Worm (Caenorhabditis elegans) whole organism, L4 larva: Measurements from ENCODE around the gene T22E5.6.

ENCODE experiments used
- F10B5.3 ChIP-seq: sonication (generic microtip); optimal IDR thresholded peaks from 2 replicates; lab custom pipeline; 2016; ENCODE audit warnings: mild to moderate bottlenecking, missing genetic modification characterization, missing compliant biosample characterization
- F26F4.8 ChIP-seq: fragments of 200-800 bp; sonication (Bioruptor generic); conservative IDR thresholded peaks from 2 replicates; pipeline ENCODE4 v1.3.6; 2022; ENCODE audit warnings: missing genetic modification characterization, missing compliant biosample characterization
- F49E8.2 ChIP-seq: sonication (generic microtip); optimal IDR thresholded peaks from 2 replicates; lab custom pipeline; 2016; ENCODE audit warnings: missing compliant biosample characterization, mild to moderate bottlenecking, missing genetic modification characterization, borderline replicate concordance
- aha-1 ChIP-seq: fragments of 150-350 bp; peaks from one replicate; lab custom pipeline; 2014; ENCODE audit warnings: missing biosample characterization, missing genetic modification characterization
- aly-2 ChIP-seq: sonication (generic microtip); optimal IDR thresholded peaks from 2 replicates; lab custom pipeline; 2018; ENCODE audit warnings: missing biosample characterization, missing genetic modification characterization
- ama-1 ChIP-seq: fragments of 150-350 bp; optimal IDR thresholded peaks from 2 replicates; lab custom pipeline; 2014; ENCODE audit warnings: inconsistent platforms, mixed read lengths
- arid-1 ChIP-seq: fragments of 200-800 bp; sonication (Bioruptor generic); conservative IDR thresholded peaks from 2 replicates; pipeline ENCODE4 v1.3.6; 2022; ENCODE audit warnings: missing genetic modification reagents, missing genetic modification characterization, missing compliant biosample characterization
- ceh-32 ChIP-seq: sonication (generic microtip); optimal IDR thresholded peaks from 2 replicates; lab custom pipeline; 2016; ENCODE audit warnings: mild to moderate bottlenecking, missing genetic modification characterization, missing compliant biosample characterization; ENCODE audit not compliant: poor library complexity
- cey-2 ChIP-seq: sonication (generic microtip); optimal IDR thresholded peaks from 3 replicates; lab custom pipeline; 2017; ENCODE audit warnings: missing genetic modification characterization, mild to moderate bottlenecking, missing compliant biosample characterization, antibody characterized with exemption, borderline replicate concordance; ENCODE audit not compliant: insufficient read depth
- ctbp-1 ChIP-seq: fragments of 200-800 bp; sonication (Bioruptor generic); IDR thresholded peaks from 2 replicates; pipeline ENCODE4 v1.3.6; 2022; ENCODE audit warnings: missing genetic modification reagents, missing genetic modification characterization, missing compliant biosample characterization
- daf-12 ChIP-seq: fragments of 150-350 bp; optimal IDR thresholded peaks from 2 replicates; lab custom pipeline; 2014; ENCODE audit warnings: missing biosample characterization, missing genetic modification reagents, missing genetic modification characterization
- daf-19 ChIP-seq: fragments of 200-800 bp; sonication (Bioruptor generic); conservative IDR thresholded peaks from 2 replicates; pipeline ENCODE4 v1.3.6; 2022; ENCODE audit warnings: missing genetic modification characterization, missing compliant biosample characterization
- dmd-6 ChIP-seq: fragments of 200-800 bp; sonication (Bioruptor generic); IDR thresholded peaks from 2 replicates; pipeline ENCODE4 v1.3.6; 2022; ENCODE audit warnings: missing genetic modification reagents, missing genetic modification characterization, missing compliant biosample characterization
- dmd-9 ChIP-seq: fragments of 200-800 bp; sonication (Bioruptor generic); IDR thresholded peaks from 2 replicates; pipeline ENCODE4 v1.3.6; 2022; ENCODE audit warnings: missing genetic modification reagents, missing genetic modification characterization, missing compliant biosample characterization
- dpl-1 ChIP-seq: fragments of 150-350 bp; optimal IDR thresholded peaks from 2 replicates; lab custom pipeline; 2014; ENCODE audit warnings: missing biosample characterization, missing genetic modification reagents, missing genetic modification characterization
- egl-27 ChIP-seq: sonication (generic microtip); optimal IDR thresholded peaks from 3 replicates; lab custom pipeline; 2017; ENCODE audit warnings: missing biosample characterization, missing genetic modification reagents, missing genetic modification characterization
- fkh-10 ChIP-seq: fragments of 150-350 bp; optimal IDR thresholded peaks from 2 replicates; lab custom pipeline; 2014; ENCODE audit warnings: missing biosample characterization, missing genetic modification reagents, missing genetic modification characterization
- hif-1 ChIP-seq, 2 experiments: sonication (generic microtip); optimal IDR thresholded peaks; 2 replicates each; lab custom pipeline; 2016 to 2017; ENCODE audit warnings: missing compliant biosample characterization in 2 of 2, missing genetic modification characterization in 2 of 2, missing genetic modification reagents in 2 of 2, missing genotype in 2 of 2, mild to moderate bottlenecking in 1 of 2
- hlh-11 ChIP-seq: fragments of 200-800 bp; sonication (Bioruptor generic); optimal IDR thresholded peaks from 2 replicates; lab custom pipeline; 2018; ENCODE audit warnings: mild to moderate bottlenecking, missing genetic modification characterization, missing compliant biosample characterization
- lim-7 ChIP-seq: fragments of 200-800 bp; sonication (Bioruptor generic); IDR thresholded peaks from 2 replicates; pipeline ENCODE4 v1.3.6; 2022; ENCODE audit warnings: missing genetic modification characterization, missing compliant biosample characterization
- lin-13 ChIP-seq: fragments of 150-350 bp; optimal IDR thresholded peaks from 2 replicates; lab custom pipeline; 2014; ENCODE audit warnings: missing biosample characterization, missing genetic modification reagents, missing genetic modification characterization
- lin-15B ChIP-seq: fragments of 150-350 bp; sonication (generic microtip); optimal IDR thresholded peaks from 3 replicates; lab custom pipeline; 2014; ENCODE audit warnings: missing biosample characterization, missing genetic modification characterization
- lir-3 ChIP-seq: sonication (generic microtip); optimal IDR thresholded peaks from 2 replicates; lab custom pipeline; 2016; ENCODE audit warnings: mild to moderate bottlenecking, missing genetic modification characterization, missing compliant biosample characterization
- lsy-2 ChIP-seq, 2 experiments: fragments of 150-350 bp in 1 of 2; sonication (generic microtip) in 1 of 2; optimal IDR thresholded peaks; 2 replicates each; lab custom pipeline; 2014 to 2017; ENCODE audit warnings: missing biosample characterization in 2 of 2, missing genetic modification characterization in 2 of 2
- madf-5 ChIP-seq, 2 experiments: fragments of 200-800 bp; sonication (Bioruptor generic); IDR thresholded peaks; 2 replicates each; pipeline ENCODE4 v1.3.6; 2022; ENCODE audit warnings: missing compliant biosample characterization in 2 of 2, missing genetic modification characterization in 2 of 2
- mdl-1 ChIP-seq, 2 experiments: fragments of 150-350 bp in 1 of 2; sonication (generic microtip) in 1 of 2; optimal IDR thresholded peaks; 2 replicates each; lab custom pipeline; 2014 to 2017; ENCODE audit warnings: missing biosample characterization in 2 of 2, missing genetic modification characterization in 2 of 2
- mes-2 ChIP-seq: sonication (generic microtip); optimal IDR thresholded peaks from 2 replicates; lab custom pipeline; 2016; ENCODE audit warnings: missing genotype, mild to moderate bottlenecking, missing genetic modification characterization, missing compliant biosample characterization; ENCODE audit not compliant: poor library complexity, severe bottlenecking
- nhr-25 ChIP-seq: sonication (generic microtip); optimal IDR thresholded peaks from 2 replicates; lab custom pipeline; 2017; ENCODE audit warnings: missing genetic modification characterization, mild to moderate bottlenecking, missing compliant biosample characterization, antibody characterized with exemption, moderate library complexity, borderline replicate concordance; ENCODE audit not compliant: insufficient read depth
- nhr-48 ChIP-seq: sonication (generic microtip); optimal IDR thresholded peaks from 2 replicates; lab custom pipeline; 2016; ENCODE audit warnings: mild to moderate bottlenecking, missing genetic modification characterization, missing compliant biosample characterization
- nhr-6 ChIP-seq: fragments of 150-350 bp; optimal IDR thresholded peaks from 2 replicates; lab custom pipeline; 2014; ENCODE audit warnings: missing biosample characterization, missing genetic modification characterization
- php-3 ChIP-seq: fragments of 200-800 bp; sonication (Bioruptor generic); IDR thresholded peaks from 2 replicates; pipeline ENCODE4 v1.3.6; 2022; ENCODE audit warnings: missing genetic modification reagents, missing genetic modification characterization, missing compliant biosample characterization
- saeg-2 ChIP-seq: fragments of 200-800 bp; sonication (Bioruptor generic); IDR thresholded peaks from 2 replicates; pipeline ENCODE4 v1.3.6; 2022; ENCODE audit warnings: missing genetic modification reagents, missing genetic modification characterization, missing compliant biosample characterization
- set-16 ChIP-seq: fragments of 200-800 bp; sonication (Bioruptor generic); IDR thresholded peaks from 2 replicates; pipeline ENCODE4 v1.3.6; 2022; ENCODE audit warnings: missing genetic modification reagents, missing genetic modification characterization, missing compliant biosample characterization
- skn-1 ChIP-seq: fragments of 150-350 bp; optimal IDR thresholded peaks from 2 replicates; lab custom pipeline; 2014; ENCODE audit warnings: missing biosample characterization, missing genetic modification characterization
- spr-3 ChIP-seq: fragments of 200-800 bp; sonication (Bioruptor generic); optimal IDR thresholded peaks from 2 replicates; lab custom pipeline; 2018; ENCODE audit warnings: mild to moderate bottlenecking, missing genetic modification characterization, missing compliant biosample characterization
- tag-97 ChIP-seq: fragments of 200-800 bp; sonication (Bioruptor generic); IDR thresholded peaks from 2 replicates; pipeline ENCODE4 v1.3.6; 2022; ENCODE audit warnings: missing genetic modification characterization, missing compliant biosample characterization
- tra-1 ChIP-seq: fragments of 200-800 bp; sonication (Bioruptor generic); IDR thresholded peaks from 2 replicates; pipeline ENCODE4 v1.3.6; 2022; ENCODE audit warnings: missing genetic modification reagents, missing genetic modification characterization, missing compliant biosample characterization
- unc-130 ChIP-seq: sonication (generic microtip); optimal IDR thresholded peaks from 2 replicates; lab custom pipeline; 2016; ENCODE audit warnings: missing genetic modification reagents, missing genetic modification characterization, missing compliant biosample characterization
- unc-39 ChIP-seq: sonication (generic microtip); optimal IDR thresholded peaks from 2 replicates; lab custom pipeline; 2017; ENCODE audit warnings: missing biosample characterization, missing genetic modification characterization
- unc-62 ChIP-seq, 3 experiments: fragments of 150-350 bp in 1 of 3; sonication (generic microtip); optimal IDR thresholded peaks in 2 of 3; peaks in 1 of 3; 1 replicate in 1 of 3; 2 replicates in 2 of 3; lab custom pipeline; 2014 to 2017; ENCODE audit warnings: missing biosample characterization in 3 of 3, missing genetic modification characterization in 3 of 3, missing genetic modification reagents in 3 of 3, missing genotype in 1 of 3
- zag-1 ChIP-seq: fragments of 150-350 bp; optimal IDR thresholded peaks from 2 replicates; lab custom pipeline; 2014; ENCODE audit warnings: missing biosample characterization, missing genetic modification characterization
- zip-2 ChIP-seq: fragments of 150-350 bp; optimal IDR thresholded peaks from 2 replicates; lab custom pipeline; 2014; ENCODE audit warnings: missing biosample characterization, missing genetic modification characterization
- ztf-11 ChIP-seq: fragments of 150-350 bp; optimal IDR thresholded peaks from 2 replicates; lab custom pipeline; 2014; ENCODE audit warnings: missing biosample characterization, missing genetic modification characterization

Gene T22E5.6

ce11 chrX:6456567-6456966 lies 40.4 kb upstream of the T22E5.6 start, which contains the start of gene pept-1 (continued):
- TF ChIP-seq F10B5.3 (no peak), lir-3 (tag; lab: Kevin White, UChicago) (no peak), daf-19 (no peak), tra-1 (GFP tag; lab: Robert Waterston, UW) (peak; percentile 76), egl-27 (no peak), dmd-6 (GFP tag; lab: Robert Waterston, UW) (peak; percentile 88), tag-97 (no peak), F49E8.2 (no peak), fkh-10 (no peak), nhr-48 (tag; lab: Kevin White, UChicago) (peak; percentile 45), dmd-9 (no peak), nhr-6 (tag; lab: Kevin White, UChicago) (peak; percentile 40)

ce11 chrX:6455157-6455556 lies 39.0 kb upstream of the T22E5.6 start, which contains the start of gene nas-33:
Gene nas-33, minus strand, starts transcription at chrX:6455257.
- TF ChIP-seq lsy-2 (tag; optimal IDR thresholded peaks at IDR 0.05; lab: Kevin White, UChicago) = no peak
- TF ChIP-seq fkh-10 = no peak
- no peak for TF ChIP-seq lim-7
- TF ChIP-seq dpl-1 (GFP tag; lab: Kevin White, UChicago) = no peak
- TF ChIP-seq zip-2 (tag; lab: Kevin White, UChicago) = no peak

ce11 chrX:6450839-6451491 lies 34.8 kb upstream of the T22E5.6 start, which contains the start of the genes grl-6 and K10C2.6:
Gene grl-6, minus strand, starts transcription at chrX:6450939.
Gene K10C2.6, plus strand, starts transcription at chrX:6451441.
- peak in 1 of 2 experiments; percentile 13 for TF ChIP-seq unc-62 (GFP tag; optimal IDR thresholded peaks at IDR 0.05 in 1 of 2; lab: Kevin White, UChicago)
- TF ChIP-seq unc-62 (tag; optimal IDR thresholded peaks at IDR 0.05; lab: Kevin White, UChicago) = no peak
- TF ChIP-seq arid-1 (GFP tag; lab: Robert Waterston, UW) = no peak
- TF ChIP-seq, all 104 proteins: peak for 1

- peak; percentile 86 for TF ChIP-seq nhr-25 (tag; lab: Kevin White, UChicago)
- TF ChIP-seq unc-39 (tag; lab: Kevin White, UChicago) = no peak
- no peak for TF ChIP-seq daf-19
- peak; percentile 74 for TF ChIP-seq hlh-11 (tag; lab: Kevin White, UChicago)
- TF ChIP-seq ama-1 (lab: Kevin White, UChicago) = no peak
- TF ChIP-seq set-16 (GFP tag; lab: Robert Waterston, UW) = no peak
- peak; percentile 86 for TF ChIP-seq aha-1
- TF ChIP-seq lin-13 = no peak
- TF ChIP-seq nhr-48 (tag; lab: Kevin White, UChicago) = peak; percentile 53
- no peak for TF ChIP-seq aly-2
- no peak for TF ChIP-seq daf-12 (tag; lab: Kevin White, UChicago)
- TF ChIP-seq zag-1 (tag; lab: Kevin White, UChicago) = no peak
- no peak for TF ChIP-seq unc-130 (GFP tag; lab: Kevin White, UChicago)
- peak; percentile 71; the same call in 1 of the 2 replicates for TF ChIP-seq php-3 (GFP tag; lab: Robert Waterston, UW)
- no peak for TF ChIP-seq F49E8.2
- TF ChIP-seq spr-3 = no peak
- no peak for TF ChIP-seq ztf-11 (tag; lab: Kevin White, UChicago)
- TF ChIP-seq dmd-6 (GFP tag; lab: Robert Waterston, UW) = peak; percentile 67
- TF ChIP-seq madf-5 (GFP tag; IDR thresholded peaks at IDR 0.05; lab: Robert Waterston, UW) = no peak
- TF ChIP-seq ceh-32 = no peak
- no peak for TF ChIP-seq mes-2 (tag; lab: Kevin White, UChicago)
- no peak for TF ChIP-seq egl-27
- TF ChIP-seq ctbp-1 = no peak
- TF ChIP-seq zip-2 (tag; lab: Kevin White, UChicago) = no peak
- TF ChIP-seq lin-15B (tag; lab: Kevin White, UChicago) = no peak
- peak; percentile 15 for TF ChIP-seq cey-2 (tag; lab: Kevin White, UChicago)
- TF ChIP-seq saeg-2 (GFP tag; lab: Robert Waterston, UW) = no peak
- peak in 1 of 2 experiments; percentile 57 for TF ChIP-seq mdl-1 (tag; optimal IDR thresholded peaks at IDR 0.05; lab: Kevin White, UChicago)
- TF ChIP-seq skn-1 (tag; lab: Kevin White, UChicago) = no peak
- TF ChIP-seq hif-1 (tag; optimal IDR thresholded peaks at IDR 0.05; lab: Kevin White, UChicago) = no peak
- TF ChIP-seq F26F4.8 = no peak
These were observed 32.7 kb upstream of the T22E5.6 start, which contains the start of gene fah-1 for ce11 chrX:6448866-6449400. Gene fah-1, minus strand, starts transcription at chrX:6448916.
